Worm (Caenorhabditis elegans): Measurements from ENCODE around the gene ZK507.1.
A peak's percentile ranks its signal among the peaks of the same experiment; 100 is the strongest.

Gene ZK507.1

ce11 chrIII:9052371-9052978, 48.6 kb downstream of the ZK507.1 start:
- TF ChIP-seq scrt-1 (GFP tag; IDR thresholded peaks at IDR 0.05) (0 out of 2 replicates have a peak, but pooled peaks have one; percentile 59), sea-1 (GFP tag; conservative IDR thresholded peaks at IDR 0.05) (peak; percentile 33; the same call in 1 of the 2 replicates), ets-7 (tag; optimal IDR thresholded peaks at IDR 0.05) (no peak), ceh-36 (tag; optimal IDR thresholded peaks at IDR 0.05) (no peak)

ce11 chrIII:9051714-9052113, 49.4 kb downstream of the ZK507.1 start:
- TF ChIP-seq flt-1 (GFP tag; IDR thresholded peaks at IDR 0.05) (no peak), F13C5.2 (tag; optimal IDR thresholded peaks at IDR 0.05) (no peak), ceh-13 (GFP tag; optimal IDR thresholded peaks at IDR 0.05) (no peak), ets-7 (tag; optimal IDR thresholded peaks at IDR 0.05) (no peak), tbx-37 (GFP tag; conservative IDR thresholded peaks at IDR 0.05) (no peak)

- TF ChIP-seq sea-1 (GFP tag; conservative IDR thresholded peaks at IDR 0.05) (peak; percentile 47; the same call in 1 of the 2 replicates), B0310.2 (tag; optimal IDR thresholded peaks at IDR 0.05) (no peak), tbx-37 (GFP tag; conservative IDR thresholded peaks at IDR 0.05) (no peak), hnd-1 (tag; optimal IDR thresholded peaks at IDR 0.05) (peak; percentile 61), tbx-11 (GFP tag; IDR thresholded peaks at IDR 0.05) (no peak), ceh-36 (tag; optimal IDR thresholded peaks at IDR 0.05) (peak; percentile 3), scrt-1 (GFP tag; IDR thresholded peaks at IDR 0.05) (no peak), tra-4 (tag; optimal IDR thresholded peaks at IDR 0.05) (no peak)
Observed at ce11 chrIII:9051119-9051597, 50.0 kb downstream of the ZK507.1 start.

- TF ChIP-seq aly-1 (tag; optimal IDR thresholded peaks at IDR 0.05), result no peak
- no peak for TF ChIP-seq hnd-1 (tag; optimal IDR thresholded peaks at IDR 0.05)
- TF ChIP-seq scrt-1 (GFP tag; IDR thresholded peaks at IDR 0.05), result no peak
- TF ChIP-seq ceh-36 (tag; optimal IDR thresholded peaks at IDR 0.05), result no peak
- no peak for TF ChIP-seq pes-1 (GFP tag; IDR thresholded peaks at IDR 0.05)
Observed at ce11 chrIII:9050600-9050999, 50.5 kb downstream of the ZK507.1 start, which contains the start of gene ikke-1. TSS of gene ikke-1 (minus strand) at chrIII:9050700.

All from whole organism, early embryonic.